Worm (Caenorhabditis elegans): ENCODE measurements around the gene dod-3.

ce11 chrV:2774042-2774441 is 43.1 kb upstream of the dod-3 start, which contains the start of gene srj-18:
- no peak for TF ChIP-seq ceh-9 (tag; optimal IDR thresholded peaks at IDR 0.05)
- TF ChIP-seq dve-1 (tag; optimal IDR thresholded peaks at IDR 0.05), result no peak
